Worm (Caenorhabditis elegans) whole organism, L4 larva: ENCODE data around the gene C38D4.7.

ENCODE experiments used
- R02D3.7 ChIP-seq: fragments of 150-350 bp; sonication (generic microtip); optimal IDR thresholded peaks from 3 replicates; lab custom pipeline; 2014; ENCODE audit warnings: missing biosample characterization, missing genetic modification characterization
- ama-1 ChIP-seq: fragments of 150-350 bp; optimal IDR thresholded peaks from 2 replicates; lab custom pipeline; 2014; ENCODE audit warnings: inconsistent platforms, mixed read lengths
- ces-1 ChIP-seq: fragments of 150-350 bp; sonication (generic microtip); optimal IDR thresholded peaks from 4 replicates; lab custom pipeline; 2014; ENCODE audit warnings: missing biosample characterization, missing genetic modification reagents, missing genetic modification characterization
- dpl-1 ChIP-seq: fragments of 150-350 bp; optimal IDR thresholded peaks from 2 replicates; lab custom pipeline; 2014; ENCODE audit warnings: missing biosample characterization, missing genetic modification reagents, missing genetic modification characterization
- lin-39 ChIP-seq: fragments of 150-350 bp; optimal IDR thresholded peaks from 2 replicates; lab custom pipeline; 2014; ENCODE audit warnings: missing biosample characterization, missing genetic modification reagents, missing genetic modification characterization
- nhr-11 ChIP-seq: fragments of 150-350 bp; optimal IDR thresholded peaks from 2 replicates; lab custom pipeline; 2014; ENCODE audit warnings: missing biosample characterization, missing genetic modification characterization
- tag-97 ChIP-seq: fragments of 200-800 bp; sonication (Bioruptor generic); IDR thresholded peaks from 2 replicates; pipeline ENCODE4 v1.3.6; 2022; ENCODE audit warnings: missing genetic modification characterization, missing compliant biosample characterization
- zfp-2 ChIP-seq: sonication (generic microtip); optimal IDR thresholded peaks from 2 replicates; lab custom pipeline; 2016; ENCODE audit warnings: mild to moderate bottlenecking, missing genetic modification characterization, missing compliant biosample characterization

ce11 chrIII:4809526-4810153 is 1.5 kb downstream of the C38D4.7 start, which contains the start of gene pal-1:
- TF ChIP-seq tag-97 (GFP tag; lab: Robert Waterston, UW) (no peak), zfp-2 (tag; lab: Kevin White, UChicago) (no peak), nhr-11 (tag; lab: Kevin White, UChicago) (no peak), ces-1 (GFP tag; lab: Kevin White, UChicago) (no peak), ama-1 (lab: Kevin White, UChicago) (no peak), dpl-1 (GFP tag; lab: Kevin White, UChicago) (no peak), lin-39 (no peak), R02D3.7 (tag; lab: Kevin White, UChicago) (no peak)
